Fruit fly (Drosophila melanogaster): Measurements from ENCODE around the gene CG10026.

- no peak for TF ChIP-seq CG16779 (tag; optimal IDR thresholded peaks at IDR 0.05)
- TF ChIP-seq topi (GFP tag; optimal IDR thresholded peaks at IDR 0.05) = no peak
- TF ChIP-seq Eip75B (GFP tag; optimal IDR thresholded peaks at IDR 0.05) = no peak
- TF ChIP-seq Eip78C (GFP tag) = no peak
- TF ChIP-seq Hr39 (GFP tag; optimal IDR thresholded peaks at IDR 0.05) = no peak
- TF ChIP-seq CG34406 (GFP tag; optimal IDR thresholded peaks at IDR 0.05) = no peak
- TF ChIP-seq CG10669 (GFP tag; optimal IDR thresholded peaks at IDR 0.05) = no peak
- no peak for TF ChIP-seq spab (GFP tag; optimal IDR thresholded peaks at IDR 0.05)
Observed at dm6 chr2L:19479249-19479984, 25.4 kb downstream of the CG10026 start.
